Worm (Caenorhabditis elegans) whole organism, late embryonic: Measurements from ENCODE around the gene C29F9.5.

ENCODE experiments used
- ceh-48 ChIP-seq: sonication (generic microtip); optimal IDR thresholded peaks from 2 replicates; lab custom pipeline; 2016; ENCODE audit warnings: missing genetic modification characterization, inconsistent platforms, missing compliant biosample characterization
- dmd-4 ChIP-seq: sonication (generic microtip); optimal IDR thresholded peaks from 2 replicates; lab custom pipeline; 2016; ENCODE audit warnings: borderline replicate concordance, missing genetic modification characterization, missing compliant biosample characterization

DNA sequence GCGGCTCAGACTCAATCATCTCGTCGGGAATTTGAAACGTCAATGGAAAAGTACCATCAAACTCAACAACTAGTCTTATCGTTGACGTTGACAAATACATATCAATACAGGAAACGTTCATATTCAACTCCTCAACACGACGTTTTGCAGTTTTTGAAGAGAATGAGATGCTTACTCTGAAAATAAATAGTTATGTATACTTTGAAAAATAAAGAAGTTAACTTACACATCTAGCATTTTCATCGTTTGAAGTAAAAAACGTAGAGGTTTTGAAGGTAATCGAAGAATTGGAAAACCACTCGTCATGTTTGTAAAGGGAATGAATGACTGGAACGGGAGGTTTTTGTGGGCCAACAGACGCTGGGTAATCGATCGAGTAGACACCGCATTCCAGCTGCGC is 23.6 kb downstream of the C29F9.5 start, which contains the start of gene fbxb-81:
- TF ChIP-seq ceh-48 (tag; lab: Kevin White, UChicago) = no peak
- TF ChIP-seq dmd-4 = no peak
